Worm (Caenorhabditis elegans): ENCODE measurements around the gene F58E2.4.

DNA sequence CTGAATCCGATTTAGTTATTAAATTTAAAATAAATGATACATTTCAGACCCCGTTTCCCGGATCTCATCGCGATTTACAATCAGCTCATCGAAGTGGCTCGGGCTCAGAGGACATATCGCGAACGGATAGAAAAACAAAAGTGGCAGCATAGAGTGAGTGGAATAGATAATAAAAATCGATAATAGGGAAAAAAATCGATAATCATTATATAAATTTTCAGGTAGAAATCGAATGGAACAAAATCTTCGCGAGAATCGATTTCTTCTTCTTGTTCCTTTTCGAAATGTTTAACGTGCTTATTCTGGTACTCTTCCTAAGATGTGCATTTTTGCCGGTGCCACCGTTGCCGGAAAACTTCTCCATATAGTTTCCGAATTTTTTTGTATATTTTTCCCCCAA lies 44.4 kb upstream of the F58E2.4 start:
- TF ChIP-seq nhr-10 (tag; optimal IDR thresholded peaks at IDR 0.05) (no peak), ceh-82 (tag; optimal IDR thresholded peaks at IDR 0.05) (no peak), snpc-4 (tag; optimal IDR thresholded peaks at IDR 0.05) (no peak), skn-1 (tag; optimal IDR thresholded peaks at IDR 0.05) (no peak), unc-55 (GFP tag; optimal IDR thresholded peaks at IDR 0.05) (no peak), blmp-1 (tag; optimal IDR thresholded peaks at IDR 0.05; ENCODE audit: insufficient read depth) (no peak), lin-39 (tag; optimal IDR thresholded peaks at IDR 0.05) (no peak)
